Fruit fly (Drosophila melanogaster) whole organism, embryonic: ENCODE data around the gene CG15347.
A peak's percentile ranks its signal among the peaks of the same experiment; 100 is the strongest.

Experiments used
- Abd-B ChIP-seq: fragments of 200-800 bp; sonication (Bioruptor generic); optimal IDR thresholded peaks from 2 replicates; lab custom pipeline; 2018; ENCODE audit warnings: missing biosample characterization, mild to moderate bottlenecking, missing genetic modification characterization, moderate library complexity
- Atf6 ChIP-seq: fragments of 200-800 bp; sonication (Bioruptor generic); IDR thresholded peaks from 2 replicates; pipeline ENCODE4 v1.3.6; 2022; ENCODE audit warnings: missing biosample characterization, missing genetic modification characterization
- CG10209 ChIP-seq: fragments of 200-800 bp; sonication (Bioruptor generic); optimal IDR thresholded peaks from 3 replicates; lab custom pipeline; 2017; ENCODE audit warnings: missing biosample characterization, mild to moderate bottlenecking, missing genetic modification characterization, missing genetic modification reagents
- CG10321 ChIP-seq: fragments of 200-800 bp; sonication (Bioruptor generic); IDR thresholded peaks from 2 replicates; pipeline ENCODE4 v1.3.6; 2022; ENCODE audit warnings: missing biosample characterization, missing genetic modification characterization
- CG12299 ChIP-seq: fragments of 200-800 bp; sonication (Bioruptor generic); optimal IDR thresholded peaks from 2 replicates; lab custom pipeline; 2018; ENCODE audit warnings: missing biosample characterization, mild to moderate bottlenecking, missing genetic modification characterization
- CG16779 ChIP-seq: fragments of 200-800 bp; sonication (Bioruptor generic); IDR thresholded peaks from 2 replicates; pipeline ENCODE4 v1.3.6; 2022; ENCODE audit warnings: missing biosample characterization, missing genetic modification characterization
- CG16813 ChIP-seq: fragments of 200-800 bp; sonication (Bioruptor generic); IDR thresholded peaks from 3 replicates; pipeline ENCODE4 v1.3.6; 2022; ENCODE audit warnings: missing biosample characterization, missing genetic modification characterization; ENCODE audit not compliant: partially characterized antibody
- CG17328 ChIP-seq: fragments of 200-800 bp; sonication (Bioruptor generic); IDR thresholded peaks from 2 replicates; pipeline ENCODE4 v1.3.6; 2022; ENCODE audit warnings: missing biosample characterization, missing genetic modification characterization
- CG17359 ChIP-seq: fragments of 200-800 bp; sonication (Bioruptor generic); optimal IDR thresholded peaks from 3 replicates; lab custom pipeline; 2018; ENCODE audit warnings: missing biosample characterization, mild to moderate bottlenecking, missing genetic modification characterization, moderate library complexity
- CG18262 ChIP-seq: fragments of 200-800 bp; optimal IDR thresholded peaks from 3 replicates; lab custom pipeline; 2019; ENCODE audit warnings: missing biosample characterization, mild to moderate bottlenecking, missing genetic modification characterization, moderate library complexity
- CG1832 ChIP-seq: fragments of 200-800 bp; sonication (Bioruptor generic); optimal IDR thresholded peaks from 2 replicates; lab custom pipeline; 2017; ENCODE audit warnings: missing biosample characterization, mild to moderate bottlenecking, missing genetic modification characterization, inconsistent platforms
- CG18764 ChIP-seq: fragments of 200-800 bp; sonication (Bioruptor generic); optimal IDR thresholded peaks from 3 replicates; lab custom pipeline; 2016; ENCODE audit warnings: missing biosample characterization, missing genetic modification characterization
- CG2116 ChIP-seq: fragments of 200-800 bp; sonication (Bioruptor generic); optimal IDR thresholded peaks from 3 replicates; lab custom pipeline; 2018; ENCODE audit warnings: missing biosample characterization, mild to moderate bottlenecking, missing genetic modification characterization
- CG2129 ChIP-seq: fragments of 200-800 bp; sonication (Bioruptor generic); IDR thresholded peaks from 2 replicates; pipeline ENCODE4 v1.3.6; 2022; ENCODE audit warnings: missing biosample characterization, missing genetic modification characterization; ENCODE audit not compliant: partially characterized antibody
- CG2202 ChIP-seq: fragments of 200-800 bp; sonication (Bioruptor generic); optimal IDR thresholded peaks from 2 replicates; lab custom pipeline; 2018; ENCODE audit warnings: missing biosample characterization, mild to moderate bottlenecking, missing genetic modification characterization
- CG3065 ChIP-seq: fragments of 200-800 bp; sonication (Bioruptor generic); optimal IDR thresholded peaks from 2 replicates; lab custom pipeline; 2016; ENCODE audit warnings: missing biosample characterization, missing genetic modification characterization
- CG34422 ChIP-seq: fragments of 200-800 bp; sonication (Bioruptor generic); IDR thresholded peaks from 3 replicates; pipeline ENCODE4 v1.3.6; 2022; ENCODE audit warnings: missing biosample characterization, missing genetic modification characterization
- CG4328 ChIP-seq: fragments of 200-800 bp; sonication (Bioruptor generic); optimal IDR thresholded peaks from 3 replicates; lab custom pipeline; 2017; ENCODE audit warnings: missing biosample characterization, missing genetic modification reagents, missing genetic modification characterization
- CG5245 ChIP-seq: fragments of 200-800 bp; sonication (Bioruptor generic); optimal IDR thresholded peaks from 3 replicates; lab custom pipeline; 2016; ENCODE audit warnings: missing biosample characterization, missing genetic modification characterization
- CG7745 ChIP-seq: fragments of 200-800 bp; sonication (Bioruptor generic); optimal IDR thresholded peaks from 2 replicates; lab custom pipeline; 2018; ENCODE audit warnings: missing biosample characterization, mild to moderate bottlenecking, missing genetic modification characterization, moderate library complexity
- CG7786 ChIP-seq: fragments of 200-800 bp; sonication (Bioruptor generic); optimal IDR thresholded peaks from 2 replicates; lab custom pipeline; 2016; ENCODE audit warnings: missing biosample characterization, missing genetic modification characterization
- CG9797 ChIP-seq: fragments of 200-800 bp; sonication (Bioruptor generic); optimal IDR thresholded peaks from 3 replicates; lab custom pipeline; 2018; ENCODE audit warnings: missing biosample characterization, mild to moderate bottlenecking, missing genetic modification characterization
- CG9932 ChIP-seq: fragments of 200-800 bp; sonication (Bioruptor generic); IDR thresholded peaks from 2 replicates; pipeline ENCODE4 v1.3.6; 2022; ENCODE audit warnings: missing biosample characterization, missing genetic modification characterization
- CoRest ChIP-seq: fragments of 200-800 bp; sonication (Bioruptor generic); optimal IDR thresholded peaks from 3 replicates; lab custom pipeline; 2018; ENCODE audit warnings: missing biosample characterization, mild to moderate bottlenecking, missing genetic modification characterization, moderate library complexity
- D ChIP-seq, 2 experiments: fragments of 200-800 bp in 1 of 2; fragments of >200 bp in 1 of 2; sonication (Bioruptor generic) in 1 of 2; optimal IDR thresholded peaks; 2 replicates in 1 of 2; 3 replicates in 1 of 2; lab custom pipeline; 2017; ENCODE audit warnings: mild to moderate bottlenecking in 1 of 2, missing biosample characterization in 1 of 2, missing genetic modification characterization in 1 of 2, missing genetic modification reagents in 1 of 2
- E2f1 ChIP-seq: fragments of 200-800 bp; sonication (Bioruptor generic); IDR thresholded peaks from 2 replicates; pipeline ENCODE4 v1.3.6; 2022; ENCODE audit warnings: missing biosample characterization, missing genetic modification characterization
- GATAe ChIP-seq: fragments of 200-800 bp; sonication (Bioruptor generic); conservative IDR thresholded peaks from 2 replicates; pipeline ENCODE4 v1.3.6; 2022; ENCODE audit warnings: missing biosample characterization, missing genetic modification characterization
- Hsf ChIP-seq: fragments of 200-800 bp; sonication (Bioruptor generic); optimal IDR thresholded peaks from 3 replicates; lab custom pipeline; 2016; ENCODE audit warnings: missing biosample characterization, missing genetic modification characterization
- Meics ChIP-seq: fragments of 200-800 bp; sonication (Bioruptor generic); optimal IDR thresholded peaks from 2 replicates; lab custom pipeline; 2017; ENCODE audit warnings: missing biosample characterization, mild to moderate bottlenecking, missing genetic modification characterization
- Oli ChIP-seq: fragments of 200-800 bp; sonication (Bioruptor generic); optimal IDR thresholded peaks from 2 replicates; lab custom pipeline; 2018; ENCODE audit warnings: missing biosample characterization, mild to moderate bottlenecking, missing genetic modification characterization, moderate library complexity
- Ssrp ChIP-seq: fragments of 200-800 bp; sonication (Bioruptor generic); optimal IDR thresholded peaks from 2 replicates; lab custom pipeline; 2018; ENCODE audit warnings: missing biosample characterization, mild to moderate bottlenecking, missing genetic modification characterization, moderate library complexity
- Taf1 ChIP-seq: fragments of 200-800 bp; sonication (Bioruptor generic); IDR thresholded peaks from 2 replicates; pipeline ENCODE4 v1.3.6; 2022; ENCODE audit warnings: missing biosample characterization, missing genetic modification characterization
- Usf ChIP-seq: fragments of 200-800 bp; sonication (Bioruptor generic); optimal IDR thresholded peaks from 2 replicates; lab custom pipeline; 2017; ENCODE audit warnings: missing genotype, missing biosample characterization, missing genetic modification characterization
- ase ChIP-seq: fragments of 200-800 bp; sonication (Bioruptor generic); IDR thresholded peaks from 3 replicates; pipeline ENCODE4 v1.3.6; 2022; ENCODE audit warnings: missing biosample characterization, missing genetic modification characterization
- ash1 ChIP-seq: fragments of 200-800 bp; sonication (Bioruptor generic); optimal IDR thresholded peaks from 2 replicates; lab custom pipeline; 2018; ENCODE audit warnings: missing biosample characterization, mild to moderate bottlenecking, missing genetic modification characterization
- bsh ChIP-seq, 2 experiments: fragments of 200-800 bp; sonication (Bioruptor generic); optimal IDR thresholded peaks; 2 replicates each; lab custom pipeline; 2017 to 2018; ENCODE audit warnings: mild to moderate bottlenecking in 2 of 2, missing biosample characterization in 2 of 2, missing genetic modification characterization in 2 of 2, moderate library complexity in 1 of 2
- chif ChIP-seq, 2 experiments: fragments of 200-800 bp; sonication (Bioruptor generic); optimal IDR thresholded peaks; 3 replicates each; lab custom pipeline; 2016; ENCODE audit warnings: missing biosample characterization in 2 of 2, missing genetic modification characterization in 2 of 2
- dimm ChIP-seq: fragments of 200-800 bp; sonication (Bioruptor generic); IDR thresholded peaks from 2 replicates; pipeline ENCODE4 v1.3.6; 2022; ENCODE audit warnings: missing biosample characterization, missing genetic modification characterization
- h ChIP-seq: fragments of >200 bp; optimal IDR thresholded peaks from 2 replicates; lab custom pipeline; 2017
- inv ChIP-seq: fragments of 200-800 bp; sonication (Bioruptor generic); IDR thresholded peaks from 2 replicates; pipeline ENCODE4 v1.3.6; 2022; ENCODE audit warnings: missing biosample characterization, missing genetic modification characterization; ENCODE audit not compliant: partially characterized antibody
- jigr1 ChIP-seq: fragments of 200-800 bp; sonication (Bioruptor generic); IDR thresholded peaks from 3 replicates; pipeline ENCODE4 v1.3.6; 2022; ENCODE audit warnings: missing biosample characterization, missing genetic modification characterization
- kni ChIP-seq: fragments of 200-800 bp; sonication (Bioruptor generic); optimal IDR thresholded peaks from 3 replicates; lab custom pipeline; 2017; ENCODE audit warnings: mild to moderate bottlenecking, missing biosample characterization, missing genetic modification reagents, missing genetic modification characterization
- lab ChIP-seq: fragments of 200-800 bp; sonication (Bioruptor generic); optimal IDR thresholded peaks from 3 replicates; lab custom pipeline; 2017; ENCODE audit warnings: missing biosample characterization, missing genetic modification characterization, mild to moderate bottlenecking, moderate library complexity, missing genetic modification reagents
- pfk ChIP-seq: fragments of 200-800 bp; sonication (Bioruptor generic); optimal IDR thresholded peaks from 2 replicates; lab custom pipeline; 2018; ENCODE audit warnings: missing biosample characterization, mild to moderate bottlenecking, missing genetic modification characterization, moderate library complexity
- pzg ChIP-seq: fragments of 200-800 bp; sonication (Bioruptor generic); optimal IDR thresholded peaks from 3 replicates; lab custom pipeline; 2018; ENCODE audit warnings: missing biosample characterization, mild to moderate bottlenecking, missing genetic modification characterization, moderate library complexity
- salm ChIP-seq: fragments of 200-800 bp; sonication (Bioruptor generic); optimal IDR thresholded peaks from 2 replicates; lab custom pipeline; 2018; ENCODE audit warnings: missing biosample characterization, mild to moderate bottlenecking, missing genetic modification characterization
- sqz ChIP-seq: fragments of 200-800 bp; sonication (Bioruptor generic); optimal IDR thresholded peaks from 3 replicates; lab custom pipeline; 2018; ENCODE audit warnings: missing biosample characterization, mild to moderate bottlenecking, missing genetic modification characterization
- unpg ChIP-seq: fragments of 200-800 bp; sonication (Bioruptor generic); optimal IDR thresholded peaks from 3 replicates; lab custom pipeline; 2018; ENCODE audit warnings: missing biosample characterization, mild to moderate bottlenecking, missing genetic modification characterization, moderate library complexity
- wor ChIP-seq: fragments of 200-800 bp; sonication (Bioruptor generic); IDR thresholded peaks from 2 replicates; pipeline ENCODE4 v1.3.6; 2022; ENCODE audit warnings: missing biosample characterization, missing genetic modification characterization
- zen ChIP-seq: fragments of 200-800 bp; sonication (Bioruptor generic); optimal IDR thresholded peaks from 3 replicates; lab custom pipeline; 2018; ENCODE audit warnings: missing biosample characterization, mild to moderate bottlenecking, missing genetic modification characterization, moderate library complexity

The CG15347 gene

DNA sequence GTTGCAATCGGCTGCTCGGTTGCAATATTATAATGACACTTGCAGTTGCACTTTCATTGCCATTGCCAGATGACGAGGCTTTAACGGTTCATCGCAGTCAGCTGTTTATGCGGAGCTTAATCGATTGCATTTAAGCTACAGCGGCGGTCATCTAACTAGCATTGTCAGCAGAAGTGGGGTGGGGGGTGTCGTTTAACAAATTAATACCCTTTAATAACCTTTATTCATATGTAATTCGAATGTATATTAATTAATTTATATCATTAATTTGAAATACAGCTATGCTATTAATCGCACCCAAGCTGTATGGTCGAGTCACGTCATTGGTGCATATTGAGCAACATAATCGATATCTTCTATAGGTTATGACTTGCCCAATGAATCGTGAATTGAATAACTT lies 32.2 kb upstream of the CG15347 start (continued):
- TF ChIP-seq D (optimal IDR thresholded peaks at IDR 0.05; lab: Kevin White, UChicago) (no peak), D (GFP tag; optimal IDR thresholded peaks at IDR 0.05; lab: Kevin White, UChicago) (peak; percentile 71), CG3065 (GFP tag; lab: Kevin White, UChicago) (no peak), CG17328 (peak; percentile 90), CG2116 (GFP tag; lab: Kevin White, UChicago) (no peak), Meics (GFP tag; lab: Kevin White, UChicago) (peak; percentile 46), CG2202 (no peak), h (lab: Kevin White, UChicago) (no peak), Atf6 (GFP tag; lab: Robert Waterston, UW) (peak; percentile 44; the same call in 1 of the 2 replicates), CG16779 (GFP tag; lab: Robert Waterston, UW) (no peak), CG10321 (GFP tag; lab: Robert Waterston, UW) (peak; percentile 33; the same call in 1 of the 2 replicates), zen (tag; lab: Kevin White, UChicago) (peak; percentile 45), E2f1 (GFP tag; lab: Robert Waterston, UW) (peak; percentile 70), kni (GFP tag; lab: Kevin White, UChicago) (no peak), unpg (GFP tag; lab: Kevin White, UChicago) (peak; percentile 87), CG12299 (tag; lab: Kevin White, UChicago) (peak; percentile 9), jigr1 (peak; percentile 68; the same call in 1 of the 3 replicates), Oli (tag; lab: Kevin White, UChicago) (peak; percentile 86), CG34422 (GFP tag; lab: Robert Waterston, UW) (peak; percentile 88), CG1832 (no peak), CG17359 (peak; percentile 90), pzg (GFP tag; lab: Kevin White, UChicago) (no peak), GATAe (GFP tag; lab: Robert Waterston, UW) (0 out of 2 replicates have a peak, but pooled peaks have one; percentile 19), CG7786 (GFP tag; lab: Kevin White, UChicago) (no peak), dimm (GFP tag; lab: Robert Waterston, UW) (peak; percentile 67), pfk (no peak), CG10209 (peak; percentile 73), CG5245 (GFP tag; lab: Kevin White, UChicago) (peak; percentile 64), lab (GFP tag; lab: Kevin White, UChicago) (peak; percentile 75), ash1 (no peak), CG9797 (GFP tag; lab: Kevin White, UChicago) (no peak), CoRest (tag; lab: Kevin White, UChicago) (peak; percentile 78), Usf (GFP tag; lab: Kevin White, UChicago) (no peak), salm (tag; lab: Kevin White, UChicago) (peak; percentile 82), chif (GFP tag; optimal IDR thresholded peaks at IDR 0.05; lab: Kevin White, UChicago) (peak; percentile 14 to 24), CG9932 (GFP tag; lab: Robert Waterston, UW) (0 out of 2 replicates have a peak, but pooled peaks have one; percentile 22), Abd-B (GFP tag; lab: Kevin White, UChicago) (peak; percentile 68), CG4328 (peak; percentile 21), Hsf (GFP tag; lab: Kevin White, UChicago) (peak; percentile 32), CG18764 (GFP tag; lab: Kevin White, UChicago) (peak; percentile 36), ase (GFP tag; lab: Robert Waterston, UW) (peak; percentile 89), CG16813 (GFP tag; lab: Robert Waterston, UW) (no peak), sqz (GFP tag; lab: Kevin White, UChicago) (peak; percentile 42), Taf1 (no peak), CG18262 (tag; lab: Kevin White, UChicago) (peak; percentile 76), CG7745 (tag; lab: Kevin White, UChicago) (no peak), CG2129 (no peak), Ssrp (peak; percentile 78), bsh (GFP tag; optimal IDR thresholded peaks at IDR 0.05; lab: Kevin White, UChicago) (peak in 1 of 2 experiments; percentile 85), wor (GFP tag; lab: Robert Waterston, UW) (peak; percentile 76), inv (GFP tag; lab: Robert Waterston, UW) (no peak)
